Fruit fly (Drosophila melanogaster): Measurements from ENCODE around the gene CG3625.

DNA sequence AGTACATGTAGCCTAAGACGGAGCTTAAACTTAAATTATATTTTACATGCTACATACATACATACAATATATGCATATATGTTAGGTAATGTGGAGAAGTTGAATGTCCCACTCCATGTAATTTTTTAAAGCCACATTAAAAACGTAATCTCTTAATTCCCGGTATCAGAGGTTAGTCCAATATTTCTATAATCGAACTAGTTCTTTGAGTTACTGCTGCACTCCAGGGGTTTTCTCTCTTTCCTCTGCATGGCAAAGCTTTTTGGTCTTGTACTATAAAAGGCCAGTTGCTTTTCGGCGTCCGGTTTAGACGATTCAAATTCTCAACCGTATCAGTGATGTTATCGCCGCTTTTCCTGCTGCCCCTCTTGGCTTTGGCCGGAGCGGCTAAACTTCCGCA, 30.2 kb upstream of the CG3625 start, which contains the start of gene CG33127:
- TF ChIP-seq cnc (optimal IDR thresholded peaks at IDR 0.05) (no peak), CG11617 (GFP tag; optimal IDR thresholded peaks at IDR 0.05) (no peak), CG14711 (tag; optimal IDR thresholded peaks at IDR 0.05) (no peak), CG1620 (GFP tag; optimal IDR thresholded peaks at IDR 0.05) (no peak)
